In the genomic region with DNA sequence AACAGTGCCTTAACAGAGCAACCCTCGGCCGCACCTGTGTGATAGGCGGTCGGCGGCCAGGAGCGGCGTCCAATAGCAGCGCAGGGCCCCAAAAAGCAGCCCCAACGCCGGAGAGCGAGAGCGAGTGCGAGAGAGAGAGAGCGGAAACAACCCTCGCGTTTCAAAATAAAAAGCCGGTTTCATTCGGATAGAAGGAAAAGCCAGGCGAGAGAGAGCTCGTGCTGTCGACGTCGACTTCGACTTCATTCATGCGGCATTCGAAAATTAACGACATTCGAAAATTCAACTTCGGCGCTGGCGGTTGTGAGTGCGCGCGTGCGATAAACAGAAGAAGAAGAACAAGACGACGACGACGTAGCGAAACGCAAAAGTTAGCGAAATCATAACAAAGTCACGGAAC, we compare ENCODE assay signal across 1 fruit fly cellular context.
TF ChIP-seq lines count a peak whose summit lies in the region.

No protein-coding gene starts in this region.

TF ChIP-seq in whole organism, embryonic, 481 proteins besides CTCF, POLR2A, EP300 and RAD21 (continued from another document):
- TF ChIP-seq CG13424 (tag; optimal IDR thresholded peaks at IDR 0.05; lab: Kevin White, UChicago) (no peak), Fer1 (GFP tag; optimal IDR thresholded peaks at IDR 0.05; lab: Kevin White, UChicago) (peak; percentile 37), nom (GFP tag; optimal IDR thresholded peaks at IDR 0.05; lab: Kevin White, UChicago) (peak; percentile 38), nerfin-2 (GFP tag; IDR thresholded peaks at IDR 0.05; lab: Robert Waterston, UW; ENCODE audit: partially characterized antibody) (no peak), zf30C (GFP tag; optimal IDR thresholded peaks at IDR 0.05; lab: Kevin White, UChicago) (peak; percentile 2), Rx (GFP tag; IDR thresholded peaks at IDR 0.05; lab: Robert Waterston, UW) (no peak), Nf-YC (tag; optimal IDR thresholded peaks at IDR 0.05; lab: Kevin White, UChicago) (peak; percentile 96), gem (tag; optimal IDR thresholded peaks at IDR 0.05; lab: Kevin White, UChicago) (peak; percentile 13), ham (GFP tag; IDR thresholded peaks at IDR 0.05; lab: Robert Waterston, UW) (no peak), CG1832 (GFP tag; optimal IDR thresholded peaks at IDR 0.05; lab: Kevin White, UChicago) (peak; percentile 45), GATAe (GFP tag; conservative IDR thresholded peaks at IDR 0.05; lab: Robert Waterston, UW) (no peak), mirr (GFP tag; optimal IDR thresholded peaks at IDR 0.05; lab: Kevin White, UChicago) (peak; percentile 1), inv (GFP tag; IDR thresholded peaks at IDR 0.05; lab: Robert Waterston, UW; ENCODE audit: partially characterized antibody) (peak; percentile 14; the same call in 1 of the 2 replicates), CG31224 (GFP tag; IDR thresholded peaks at IDR 0.05; lab: Robert Waterston, UW) (no peak), HLH4C (GFP tag; IDR thresholded peaks at IDR 0.05; lab: Robert Waterston, UW; ENCODE audit: partially characterized antibody) (peak; percentile 27; the same call in 1 of the 3 replicates), Gug (GFP tag; IDR thresholded peaks at IDR 0.05; lab: Robert Waterston, UW) (no peak), nerfin-1 (tag; optimal IDR thresholded peaks at IDR 0.05; lab: Kevin White, UChicago) (peak; percentile 23), Doc3 (GFP tag; IDR thresholded peaks at IDR 0.05; lab: Robert Waterston, UW; ENCODE audit: partially characterized antibody) (0 out of 3 replicates have a peak, but pooled peaks have one; percentile 14), bbx (GFP tag; IDR thresholded peaks at IDR 0.05; lab: Robert Waterston, UW; ENCODE audit: partially characterized antibody) (0 out of 2 replicates have a peak, but pooled peaks have one; percentile 20), chinmo (GFP tag; IDR thresholded peaks at IDR 0.05; lab: Robert Waterston, UW; ENCODE audit: partially characterized antibody) (peak; percentile 76; the same call in 1 of the 4 replicates), yki (optimal IDR thresholded peaks at IDR 0.05; lab: Kevin White, UChicago) (peak; percentile 73), abd-A (tag; optimal IDR thresholded peaks at IDR 0.05; lab: Kevin White, UChicago) (peak; percentile 55), Opbp (GFP tag; IDR thresholded peaks at IDR 0.05; lab: Robert Waterston, UW; ENCODE audit: partially characterized antibody) (peak; percentile 39; the same call in 1 of the 3 replicates), Camta (GFP tag; optimal IDR thresholded peaks at IDR 0.05; lab: Kevin White, UChicago) (no peak), unc-4 (GFP tag; IDR thresholded peaks at IDR 0.05; lab: Robert Waterston, UW; ENCODE audit: partially characterized antibody) (0 out of 2 replicates have a peak, but pooled peaks have one; percentile 32), CG15479 (GFP tag; optimal IDR thresholded peaks at IDR 0.05; lab: Kevin White, UChicago) (no peak), fd3F (GFP tag; optimal IDR thresholded peaks at IDR 0.05; lab: Kevin White, UChicago) (no peak), Med (GFP tag; lab: Kevin White, UChicago) (peak; percentile 76), ci (GFP tag; IDR thresholded peaks at IDR 0.05; lab: Robert Waterston, UW) (peak; percentile 30; the same call in 1 of the 3 replicates), gce (GFP tag; IDR thresholded peaks at IDR 0.05; lab: Robert Waterston, UW) (0 out of 3 replicates have a peak, but pooled peaks have one; percentile 10), CG6272 (GFP tag; IDR thresholded peaks at IDR 0.05; lab: Robert Waterston, UW) (no peak), hbn (GFP tag; IDR thresholded peaks at IDR 0.05; lab: Robert Waterston, UW; ENCODE audit: partially characterized antibody) (peak; percentile 40; the same call in 1 of the 2 replicates), CG34224 (GFP tag; IDR thresholded peaks at IDR 0.05; lab: Robert Waterston, UW; ENCODE audit: partially characterized antibody) (peak; percentile 48; the same call in 1 of the 3 replicates), Deaf1 (tag; optimal IDR thresholded peaks at IDR 0.05; lab: Kevin White, UChicago) (peak; percentile 95), CG2120 (GFP tag; optimal IDR thresholded peaks at IDR 0.05; lab: Kevin White, UChicago) (no peak), lab (GFP tag; optimal IDR thresholded peaks at IDR 0.05; lab: Kevin White, UChicago) (peak; percentile 26), CG13287 (GFP tag; IDR thresholded peaks at IDR 0.05; lab: Robert Waterston, UW; ENCODE audit: partially characterized antibody) (peak; percentile 29; the same call in 1 of the 2 replicates), CG11695 (GFP tag; IDR thresholded peaks at IDR 0.05; lab: Robert Waterston, UW) (no peak), Trl (optimal IDR thresholded peaks at IDR 0.05; lab: Kevin White, UChicago) (peak; percentile 80 to 91), Trl (GFP tag; optimal IDR thresholded peaks at IDR 0.05; lab: Kevin White, UChicago) (peak; percentile 7), Nf-YB (GFP tag; optimal IDR thresholded peaks at IDR 0.05; lab: Kevin White, UChicago) (peak; percentile 97), CG1529 (GFP tag; optimal IDR thresholded peaks at IDR 0.05; lab: Kevin White, UChicago) (no peak), ab (GFP tag; optimal IDR thresholded peaks at IDR 0.05; lab: Kevin White, UChicago) (no peak), ems (GFP tag; optimal IDR thresholded peaks at IDR 0.05; lab: Kevin White, UChicago) (no peak), pros (GFP tag; optimal IDR thresholded peaks at IDR 0.05; lab: Kevin White, UChicago) (peak; percentile 71), crol (GFP tag; IDR thresholded peaks at IDR 0.05; lab: Robert Waterston, UW) (no peak), kah (GFP tag; optimal IDR thresholded peaks at IDR 0.05; lab: Kevin White, UChicago) (peak; percentile 24), esg (GFP tag; conservative IDR thresholded peaks at IDR 0.05; lab: Robert Waterston, UW) (no peak), ttk (GFP tag; IDR thresholded peaks at IDR 0.05; lab: Robert Waterston, UW) (peak; percentile 67; the same call in 1 of the 2 replicates)
